Worm (Caenorhabditis elegans) whole organism, L3 larva: ENCODE data around the gene col-155.
A peak's percentile ranks its signal among the peaks of the same experiment; 100 is the strongest.

ENCODE experiments used
- R02D3.7 ChIP-seq: fragments of 150-350 bp; optimal IDR thresholded peaks from 2 replicates; lab custom pipeline; 2014; ENCODE audit warnings: missing biosample characterization, missing genetic modification characterization
- ZK546.5 ChIP-seq: sonication (generic microtip); optimal IDR thresholded peaks from 2 replicates; lab custom pipeline; 2017; ENCODE audit warnings: missing biosample characterization, missing genetic modification characterization
- aly-2 ChIP-seq: fragments of 150-350 bp; optimal IDR thresholded peaks from 2 replicates; lab custom pipeline; 2014; ENCODE audit warnings: missing biosample characterization, missing genetic modification characterization
- ama-1 ChIP-seq: fragments of 150-350 bp; optimal IDR thresholded peaks from 2 replicates; lab custom pipeline; 2018
- ceh-82 ChIP-seq: fragments of 150-350 bp; optimal IDR thresholded peaks from 2 replicates; lab custom pipeline; 2014; ENCODE audit warnings: missing biosample characterization, missing genetic modification characterization
- ceh-9 ChIP-seq: sonication (generic microtip); optimal IDR thresholded peaks from 2 replicates; lab custom pipeline; 2018; ENCODE audit warnings: missing biosample characterization, missing genetic modification characterization
- daf-12 ChIP-seq: fragments of 150-350 bp; optimal IDR thresholded peaks from 2 replicates; lab custom pipeline; 2014; ENCODE audit warnings: missing biosample characterization, missing genetic modification reagents, missing genetic modification characterization
- elt-1 ChIP-seq: fragments of 150-350 bp; optimal IDR thresholded peaks from 2 replicates; lab custom pipeline; 2014; ENCODE audit warnings: missing biosample characterization, missing genetic modification characterization
- elt-3 ChIP-seq, 3 experiments: fragments of 150-350 bp in 1 of 3; sonication (generic microtip) in 2 of 3; optimal IDR thresholded peaks; 2 replicates in 2 of 3; 4 replicates in 1 of 3; lab custom pipeline; 2014 to 2017; ENCODE audit warnings: missing biosample characterization in 3 of 3, missing genetic modification characterization in 3 of 3
- eor-1 ChIP-seq, 2 experiments: fragments of 150-350 bp; optimal IDR thresholded peaks; 2 replicates each; lab custom pipeline; 2014 to 2018; ENCODE audit warnings: missing biosample characterization in 2 of 2, missing genetic modification characterization in 2 of 2
- fkh-10 ChIP-seq: sonication (generic microtip); optimal IDR thresholded peaks from 2 replicates; lab custom pipeline; 2017; ENCODE audit warnings: missing biosample characterization, missing genetic modification reagents, missing genetic modification characterization
- fkh-2 ChIP-seq: fragments of 150-350 bp; optimal IDR thresholded peaks from 2 replicates; lab custom pipeline; 2014; ENCODE audit warnings: missing biosample characterization, missing genetic modification reagents, missing genetic modification characterization
- fos-1 ChIP-seq: fragments of 150-350 bp; optimal IDR thresholded peaks from 2 replicates; lab custom pipeline; 2014; ENCODE audit warnings: missing biosample characterization, missing genetic modification characterization
- jun-1 ChIP-seq: fragments of 150-350 bp; optimal IDR thresholded peaks from 2 replicates; lab custom pipeline; 2014; ENCODE audit warnings: missing biosample characterization, missing genetic modification reagents, missing genetic modification characterization
- lin-15B ChIP-seq: fragments of 150-350 bp; optimal IDR thresholded peaks from 2 replicates; lab custom pipeline; 2014; ENCODE audit warnings: missing biosample characterization, missing genetic modification characterization
- mdl-1 ChIP-seq: fragments of 150-350 bp; optimal IDR thresholded peaks from 2 replicates; lab custom pipeline; 2014; ENCODE audit warnings: missing biosample characterization, missing genetic modification characterization
- mml-1 ChIP-seq: fragments of 150-350 bp; sonication (generic microtip); optimal IDR thresholded peaks from 3 replicates; lab custom pipeline; 2014; ENCODE audit warnings: missing biosample characterization, missing genetic modification characterization
- nfya-1 ChIP-seq: sonication (generic microtip); optimal IDR thresholded peaks from 2 replicates; lab custom pipeline; 2017; ENCODE audit warnings: missing genetic modification characterization, mild to moderate bottlenecking, missing compliant biosample characterization, antibody characterized with exemption, moderate library complexity; ENCODE audit not compliant: insufficient read depth
- nhr-11 ChIP-seq: fragments of 150-350 bp; optimal IDR thresholded peaks from 2 replicates; lab custom pipeline; 2014; ENCODE audit warnings: missing biosample characterization, missing genetic modification characterization
- nhr-12 ChIP-seq: fragments of 150-350 bp; optimal IDR thresholded peaks from 2 replicates; lab custom pipeline; 2014; ENCODE audit warnings: missing biosample characterization, missing genetic modification characterization
- nhr-23 ChIP-seq: fragments of 150-350 bp; optimal IDR thresholded peaks from 2 replicates; lab custom pipeline; 2014; ENCODE audit warnings: missing biosample characterization, missing genetic modification reagents, missing genetic modification characterization
- nhr-237 ChIP-seq: fragments of 150-350 bp; optimal IDR thresholded peaks from 2 replicates; lab custom pipeline; 2014; ENCODE audit warnings: missing biosample characterization, missing genetic modification characterization
- nhr-25 ChIP-seq: sonication (generic microtip); optimal IDR thresholded peaks from 2 replicates; lab custom pipeline; 2017; ENCODE audit warnings: missing biosample characterization, missing genetic modification characterization
- nhr-43 ChIP-seq: sonication (generic microtip); optimal IDR thresholded peaks from 2 replicates; lab custom pipeline; 2016; ENCODE audit warnings: mild to moderate bottlenecking, missing genetic modification characterization, missing compliant biosample characterization; ENCODE audit not compliant: poor library complexity, severe bottlenecking
- nhr-67 ChIP-seq: fragments of 150-350 bp; optimal IDR thresholded peaks from 2 replicates; lab custom pipeline; 2014; ENCODE audit warnings: missing biosample characterization, missing genetic modification characterization
- nhr-77 ChIP-seq: fragments of 150-350 bp; optimal IDR thresholded peaks from 2 replicates; lab custom pipeline; 2014; ENCODE audit warnings: missing biosample characterization, missing genetic modification characterization
- pqm-1 ChIP-seq: fragments of 150-350 bp; optimal IDR thresholded peaks from 2 replicates; lab custom pipeline; 2017; ENCODE audit warnings: missing biosample characterization, missing genetic modification characterization, inconsistent platforms
- sea-2 ChIP-seq: fragments of 150-350 bp; sonication (generic microtip); optimal IDR thresholded peaks from 4 replicates; lab custom pipeline; 2014; ENCODE audit warnings: missing biosample characterization, missing genetic modification reagents, missing genetic modification characterization
- snpc-4 ChIP-seq: fragments of 150-350 bp; optimal IDR thresholded peaks from 2 replicates; lab custom pipeline; 2014; ENCODE audit warnings: missing biosample characterization, missing genetic modification characterization
- tbx-2 ChIP-seq: sonication (generic microtip); optimal IDR thresholded peaks from 2 replicates; lab custom pipeline; 2016; ENCODE audit warnings: mild to moderate bottlenecking, missing genetic modification characterization, missing compliant biosample characterization
- unc-39 ChIP-seq: sonication (generic microtip); optimal IDR thresholded peaks from 4 replicates; lab custom pipeline; 2017; ENCODE audit warnings: missing biosample characterization, missing genetic modification characterization
- unc-62 ChIP-seq: fragments of 150-350 bp; sonication (generic microtip); optimal IDR thresholded peaks from 4 replicates; lab custom pipeline; 2014; ENCODE audit warnings: missing biosample characterization, missing genetic modification reagents, missing genetic modification characterization
- ztf-11 ChIP-seq: fragments of 150-350 bp; optimal IDR thresholded peaks from 2 replicates; lab custom pipeline; 2014; ENCODE audit warnings: missing biosample characterization, missing genetic modification characterization
- ztf-4 ChIP-seq: fragments of 150-350 bp; optimal IDR thresholded peaks from 2 replicates; lab custom pipeline; 2014; ENCODE audit warnings: missing biosample characterization, missing genetic modification characterization

Gene col-155

DNA sequence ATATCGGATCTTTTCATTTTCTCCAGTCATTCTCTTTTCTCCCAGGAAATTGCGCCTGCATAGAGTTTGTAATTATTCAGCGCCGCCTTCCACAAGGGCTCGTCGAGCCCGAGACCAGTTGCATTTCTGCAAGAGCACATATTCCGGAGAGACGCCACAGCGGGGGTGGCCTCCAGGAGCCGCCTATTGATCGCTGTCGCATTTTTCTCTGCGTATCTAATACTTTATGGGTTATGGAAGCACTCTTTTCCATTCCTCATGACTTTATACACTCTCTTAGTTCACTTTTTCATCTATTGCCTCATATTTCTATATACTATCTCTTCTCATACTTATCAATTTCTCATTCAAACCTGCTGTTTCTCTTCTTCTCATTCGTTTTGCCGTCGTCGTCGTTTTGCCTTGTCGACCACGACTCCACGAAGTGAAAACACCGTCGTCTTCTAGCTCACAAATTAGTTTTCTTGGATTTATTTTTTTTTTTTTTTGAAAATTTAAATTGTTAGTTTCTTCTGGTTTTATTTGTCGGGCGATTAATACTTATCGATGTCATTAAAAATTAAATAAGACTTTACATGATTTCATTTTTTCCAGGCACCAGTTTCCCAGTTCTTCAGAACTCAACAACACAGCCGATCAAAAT, 14.4 kb downstream of the col-155 start, which contains the start of gene cnb-1 (continued):
- TF ChIP-seq pqm-1 (tag; lab: Kevin White, UChicago) (peak; percentile 28), snpc-4 (tag; lab: Kevin White, UChicago) (no peak), tbx-2 (tag; lab: Kevin White, UChicago) (peak; percentile 52), mml-1 (tag; lab: Kevin White, UChicago) (no peak), daf-12 (tag; lab: Kevin White, UChicago) (no peak), nfya-1 (tag; lab: Kevin White, UChicago) (peak; percentile 77), fkh-2 (tag; lab: Kevin White, UChicago) (no peak), ama-1 (lab: Kevin White, UChicago) (no peak), ceh-9 (tag; lab: Kevin White, UChicago) (no peak), nhr-25 (no peak), elt-1 (no peak), lin-15B (peak; percentile 11), fos-1 (tag; lab: Kevin White, UChicago) (no peak), ztf-4 (no peak), elt-3 (tag; optimal IDR thresholded peaks at IDR 0.05; lab: Kevin White, UChicago) (no peak), ztf-11 (tag; lab: Kevin White, UChicago) (no peak), nhr-11 (tag; lab: Kevin White, UChicago) (no peak), nhr-12 (no peak), sea-2 (GFP tag; lab: Kevin White, UChicago) (no peak), unc-39 (no peak)

DNA sequence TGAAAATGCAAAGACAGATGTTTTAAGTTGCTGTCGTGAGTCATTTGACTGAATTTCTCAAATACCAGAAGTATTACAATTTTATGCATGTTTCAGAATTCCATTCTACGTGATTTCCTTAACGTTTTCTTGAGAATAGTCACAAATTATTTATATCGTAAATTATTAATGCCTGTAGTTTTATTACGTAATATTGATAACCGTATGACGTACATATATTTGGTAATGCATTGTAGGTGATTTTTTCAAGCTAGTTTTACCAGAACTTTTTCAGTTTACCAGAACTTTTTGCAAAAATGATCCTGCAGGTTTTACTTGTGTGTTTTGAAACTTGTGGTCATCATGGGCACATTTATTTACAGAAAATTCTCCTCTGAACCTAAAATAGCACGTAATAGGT, 15.8 kb downstream of the col-155 start:
- TF ChIP-seq ZK546.5 (tag; lab: Kevin White, UChicago) (no peak), nhr-12 (no peak), lin-15B (no peak), ceh-82 (tag; lab: Kevin White, UChicago) (no peak), aly-2 (tag; lab: Kevin White, UChicago) (no peak), nhr-43 (tag; lab: Kevin White, UChicago) (no peak)

DNA sequence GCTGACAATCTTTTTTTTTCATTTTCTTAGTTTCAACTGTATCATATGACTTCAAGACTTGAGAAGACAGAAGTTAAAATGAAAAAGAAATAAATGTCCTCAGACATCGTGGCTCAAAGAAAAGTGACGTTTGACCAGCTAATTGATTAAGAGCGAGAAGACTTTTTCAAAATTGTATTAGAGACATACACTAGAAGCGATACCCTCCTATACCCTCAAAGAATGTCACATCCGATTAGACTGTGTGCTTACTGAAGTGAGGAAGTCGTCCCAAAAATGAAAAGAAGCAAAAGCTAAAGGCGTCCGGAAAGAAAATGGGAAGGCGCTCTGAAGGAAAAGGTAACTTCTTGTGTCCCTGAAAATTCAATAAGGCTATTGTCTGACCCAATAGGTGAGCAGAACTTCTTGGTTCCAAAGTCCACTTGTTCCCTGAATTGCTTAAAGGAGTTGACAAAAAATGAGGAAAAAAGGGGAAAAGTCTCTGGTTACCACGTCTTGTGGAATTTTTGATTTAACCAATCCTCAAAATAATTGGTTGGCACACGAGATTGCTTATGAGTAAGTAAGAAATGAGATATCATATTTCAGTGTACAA, 17.3 kb downstream of the col-155 start:
- TF ChIP-seq nhr-43 (tag; lab: Kevin White, UChicago), result no peak
- no peak for TF ChIP-seq fos-1 (tag; lab: Kevin White, UChicago)
- TF ChIP-seq nhr-25, result no peak
- TF ChIP-seq nhr-23 (tag; lab: Kevin White, UChicago), result no peak
- no peak for TF ChIP-seq daf-12 (tag; lab: Kevin White, UChicago)
- no peak for TF ChIP-seq aly-2 (tag; lab: Kevin White, UChicago)
- no peak for TF ChIP-seq nhr-67 (tag; lab: Kevin White, UChicago)
- no peak for TF ChIP-seq ztf-11 (tag; lab: Kevin White, UChicago)
- no peak for TF ChIP-seq eor-1 (tag; optimal IDR thresholded peaks at IDR 0.05; lab: Kevin White, UChicago)
- no peak for TF ChIP-seq nhr-237
- no peak for TF ChIP-seq elt-1
- no peak for TF ChIP-seq mml-1 (tag; lab: Kevin White, UChicago)
- TF ChIP-seq nhr-77 (tag; lab: Kevin White, UChicago), result no peak
- TF ChIP-seq nhr-12, result no peak
- no peak for TF ChIP-seq fkh-10
- no peak for TF ChIP-seq lin-15B
- TF ChIP-seq unc-62 (GFP tag; lab: Kevin White, UChicago), result no peak
- no peak for TF ChIP-seq R02D3.7

DNA sequence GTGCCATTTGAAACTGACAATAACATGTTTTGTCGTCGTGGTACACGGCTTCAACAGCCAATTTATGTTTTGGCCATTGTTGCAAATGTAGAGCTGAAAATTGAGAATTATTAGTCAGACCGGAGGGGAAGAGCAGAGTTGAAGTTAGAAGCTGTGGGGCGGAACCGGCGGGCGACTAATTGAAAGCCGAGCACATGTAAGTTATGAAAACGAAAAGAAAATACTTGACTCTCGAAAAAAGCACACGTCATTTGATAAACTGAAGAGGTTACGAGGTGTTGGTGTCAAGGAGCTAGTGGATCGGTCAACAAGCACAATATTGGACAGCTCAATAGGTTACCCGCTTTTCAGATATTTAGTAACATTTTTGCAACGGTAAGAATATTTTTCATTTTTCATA, 23.5 kb downstream of the col-155 start, which contains the start of gene dop-5:
Gene dop-5, minus strand, starts transcription at position 101 of the 400 bp plus-strand sequence.
- TF ChIP-seq fkh-10 (no peak), fos-1 (tag; lab: Kevin White, UChicago) (no peak), lin-15B (no peak), daf-12 (tag; lab: Kevin White, UChicago) (no peak), nfya-1 (tag; lab: Kevin White, UChicago) (no peak), nhr-11 (tag; lab: Kevin White, UChicago) (no peak), mdl-1 (tag; lab: Kevin White, UChicago) (no peak), elt-3 (tag; optimal IDR thresholded peaks at IDR 0.05; lab: Kevin White, UChicago) (no peak), jun-1 (tag; lab: Kevin White, UChicago) (no peak)
